Worm (Caenorhabditis elegans) whole organism, young adult: ENCODE results near the gene T28F3.8.

ENCODE experiments used
- B0035.1 ChIP-seq: sonication (generic microtip); optimal IDR thresholded peaks from 2 replicates; lab custom pipeline; 2016; ENCODE audit warnings: missing genetic modification characterization, mild to moderate bottlenecking, missing compliant biosample characterization, missing genotype, missing genetic modification reagents
- B0336.3 ChIP-seq: fragments of 200-800 bp; sonication (Bioruptor generic); IDR thresholded peaks from 2 replicates; pipeline ENCODE4 v1.3.6; 2022; ENCODE audit warnings: missing genetic modification characterization, missing compliant biosample characterization
- F39B2.1 ChIP-seq: fragments of 200-800 bp; sonication (Bioruptor generic); IDR thresholded peaks from 2 replicates; pipeline ENCODE4 v1.3.6; 2022; ENCODE audit warnings: missing genetic modification reagents, missing genetic modification characterization, missing compliant biosample characterization
- T07F8.4 ChIP-seq: sonication (generic microtip); optimal IDR thresholded peaks from 2 replicates; lab custom pipeline; 2016; ENCODE audit warnings: mild to moderate bottlenecking, missing genetic modification characterization, moderate library complexity, missing compliant biosample characterization
- ama-1 ChIP-seq, 3 experiments: fragments of 150-350 bp in 1 of 3; sonication (generic microtip) in 2 of 3; optimal IDR thresholded peaks; 2 replicates each; lab custom pipeline; 2014 to 2018; ENCODE audit warnings: missing biosample characterization in 2 of 3, missing genetic modification characterization in 2 of 3, missing genetic modification reagents in 2 of 3
- aptf-2 ChIP-seq: fragments of 200-800 bp; sonication (Bioruptor generic); conservative IDR thresholded peaks from 2 replicates; pipeline ENCODE4 v1.3.6; 2022; ENCODE audit warnings: missing genetic modification reagents, missing genetic modification characterization, missing compliant biosample characterization
- aptf-3 ChIP-seq: fragments of 200-800 bp; sonication (Bioruptor generic); IDR thresholded peaks from 2 replicates; pipeline ENCODE4 v1.3.6; 2022; ENCODE audit warnings: missing genetic modification characterization, missing compliant biosample characterization
- cebp-1 ChIP-seq, 2 experiments: fragments of 200-800 bp in 1 of 2; sonication (Bioruptor generic) in 1 of 2; sonication (generic microtip) in 1 of 2; IDR thresholded peaks in 1 of 2; optimal IDR thresholded peaks in 1 of 2; 2 replicates each; pipeline versions ENCODE4 v1.3.6 to Lab custom; 2017 to 2022; ENCODE audit warnings: missing compliant biosample characterization in 2 of 2, missing genetic modification characterization in 2 of 2, mild to moderate bottlenecking in 1 of 2, missing genetic modification reagents in 1 of 2, moderate library complexity in 1 of 2
- ceh-27 ChIP-seq: fragments of 200-800 bp; sonication (Bioruptor generic); optimal IDR thresholded peaks from 2 replicates; lab custom pipeline; 2018; ENCODE audit warnings: mild to moderate bottlenecking, missing genetic modification characterization, moderate library complexity, missing compliant biosample characterization
- chd-7 ChIP-seq: sonication (generic microtip); optimal IDR thresholded peaks from 2 replicates; lab custom pipeline; 2016; ENCODE audit warnings: mild to moderate bottlenecking, missing genetic modification characterization, moderate library complexity, missing compliant biosample characterization
- die-1 ChIP-seq: sonication (generic microtip); optimal IDR thresholded peaks from 2 replicates; lab custom pipeline; 2016; ENCODE audit warnings: missing genotype, mild to moderate bottlenecking, missing genetic modification characterization, missing compliant biosample characterization
- dox-1 ChIP-seq: fragments of 200-800 bp; sonication (Bioruptor generic); IDR thresholded peaks from 2 replicates; pipeline ENCODE4 v1.3.6; 2022; ENCODE audit warnings: missing genetic modification reagents, missing genetic modification characterization, missing compliant biosample characterization
- dpff-1 ChIP-seq: sonication (generic microtip); optimal IDR thresholded peaks from 2 replicates; lab custom pipeline; 2017; ENCODE audit warnings: mild to moderate bottlenecking, missing genetic modification characterization, missing compliant biosample characterization
- efl-1 ChIP-seq: fragments of 150-350 bp; optimal IDR thresholded peaks from 2 replicates; lab custom pipeline; 2014; ENCODE audit warnings: missing biosample characterization, missing genetic modification reagents, missing genetic modification characterization
- egl-18 ChIP-seq: fragments of 200-800 bp; sonication (Bioruptor generic); IDR thresholded peaks from 2 replicates; pipeline ENCODE4 v1.3.6; 2022; ENCODE audit warnings: missing genetic modification reagents, missing genetic modification characterization, missing compliant biosample characterization
- ekl-4 ChIP-seq: fragments of 200-800 bp; sonication (Bioruptor generic); IDR thresholded peaks from 2 replicates; pipeline ENCODE4 v1.3.6; 2022; ENCODE audit warnings: missing genetic modification reagents, missing genetic modification characterization, missing compliant biosample characterization
- hlh-26 ChIP-seq: fragments of 200-800 bp; sonication (Bioruptor generic); conservative IDR thresholded peaks from 2 replicates; pipeline ENCODE4 v1.3.6; 2022; ENCODE audit warnings: missing genetic modification reagents, missing genetic modification characterization, missing compliant biosample characterization
- hmg-1.2 ChIP-seq: fragments of 200-800 bp; sonication (Bioruptor generic); IDR thresholded peaks from 2 replicates; pipeline ENCODE4 v1.3.6; 2022; ENCODE audit warnings: missing genetic modification reagents, missing genetic modification characterization, missing compliant biosample characterization
- hmg-20 ChIP-seq: fragments of 200-800 bp; sonication (Bioruptor generic); IDR thresholded peaks from 2 replicates; pipeline ENCODE4 v1.3.6; 2022; ENCODE audit warnings: missing genetic modification reagents, missing genetic modification characterization, missing compliant biosample characterization
- lag-1 ChIP-seq: fragments of 200-800 bp; sonication (Bioruptor generic); IDR thresholded peaks from 2 replicates; pipeline ENCODE4 v1.3.6; 2022; ENCODE audit warnings: missing genetic modification reagents, missing genetic modification characterization, missing compliant biosample characterization
- let-607 ChIP-seq, 2 experiments: fragments of 200-800 bp in 1 of 2; sonication (Bioruptor generic) in 1 of 2; sonication (generic microtip) in 1 of 2; optimal IDR thresholded peaks; 2 replicates each; lab custom pipeline; 2016 to 2018; ENCODE audit warnings: mild to moderate bottlenecking in 2 of 2, missing compliant biosample characterization in 2 of 2, missing genetic modification characterization in 2 of 2, moderate library complexity in 2 of 2, missing genotype in 1 of 2
- lin-26 ChIP-seq: fragments of 200-800 bp; sonication (Bioruptor generic); IDR thresholded peaks from 2 replicates; pipeline ENCODE4 v1.3.6; 2022; ENCODE audit warnings: missing genetic modification reagents, missing genetic modification characterization, missing compliant biosample characterization
- mel-28 ChIP-seq: sonication (generic microtip); optimal IDR thresholded peaks from 2 replicates; lab custom pipeline; 2016; ENCODE audit warnings: borderline replicate concordance, mild to moderate bottlenecking, missing genetic modification characterization, missing compliant biosample characterization
- nfya-2 ChIP-seq: fragments of 200-800 bp; sonication (Bioruptor generic); IDR thresholded peaks from 2 replicates; pipeline ENCODE4 v1.3.6; 2022; ENCODE audit warnings: missing genetic modification reagents, missing genetic modification characterization, missing compliant biosample characterization
- nfyb-1 ChIP-seq: fragments of 200-800 bp; sonication (Bioruptor generic); IDR thresholded peaks from 2 replicates; pipeline ENCODE4 v1.3.6; 2022; ENCODE audit warnings: missing genetic modification reagents, missing genetic modification characterization, missing compliant biosample characterization
- nhr-179 ChIP-seq: sonication (generic microtip); optimal IDR thresholded peaks from 2 replicates; lab custom pipeline; 2016; ENCODE audit warnings: mild to moderate bottlenecking, missing genetic modification characterization, missing compliant biosample characterization
- pha-4 ChIP-seq: fragments of 150-350 bp; sonication (generic microtip); optimal IDR thresholded peaks from 2 replicates; lab custom pipeline; 2014; ENCODE audit warnings: missing biosample characterization, missing genetic modification reagents, missing genetic modification characterization
- sea-2 ChIP-seq: fragments of 200-800 bp; sonication (Bioruptor generic); IDR thresholded peaks from 2 replicates; pipeline ENCODE4 v1.3.6; 2022; ENCODE audit warnings: missing genetic modification characterization, missing compliant biosample characterization
- snpc-1.1 ChIP-seq: sonication (generic microtip); optimal IDR thresholded peaks from 2 replicates; lab custom pipeline; 2017; ENCODE audit warnings: missing genetic modification characterization, mild to moderate bottlenecking, missing compliant biosample characterization, antibody characterized with exemption, moderate library complexity, missing genotype, missing genetic modification reagents; ENCODE audit not compliant: insufficient read depth
- snpc-1.3 ChIP-seq: sonication (generic microtip); optimal IDR thresholded peaks from 2 replicates; lab custom pipeline; 2017; ENCODE audit warnings: missing genetic modification characterization, mild to moderate bottlenecking, missing compliant biosample characterization, antibody characterized with exemption, moderate library complexity, missing genotype, missing genetic modification reagents; ENCODE audit not compliant: insufficient read depth
- snpc-4 ChIP-seq, 5 experiments: fragments of 150-350 bp in 1 of 5; sonication (generic microtip) in 4 of 5; optimal IDR thresholded peaks; 2 replicates each; lab custom pipeline; 2014 to 2018; ENCODE audit warnings: missing genetic modification characterization in 5 of 5, missing biosample characterization in 3 of 5, antibody characterized with exemption in 2 of 5, mild to moderate bottlenecking in 2 of 5, missing compliant biosample characterization in 2 of 5, missing genotype in 2 of 5, moderate library complexity in 2 of 5, missing genetic modification reagents in 1 of 5
- somi-1 ChIP-seq: fragments of 200-800 bp; sonication (Bioruptor generic); optimal IDR thresholded peaks from 2 replicates; lab custom pipeline; 2018; ENCODE audit warnings: mild to moderate bottlenecking, missing genetic modification characterization, missing compliant biosample characterization
- tlf-1 ChIP-seq: fragments of 200-800 bp; sonication (Bioruptor generic); optimal IDR thresholded peaks from 2 replicates; lab custom pipeline; 2018; ENCODE audit warnings: mild to moderate bottlenecking, missing genetic modification characterization, missing compliant biosample characterization
- zfh-2 ChIP-seq: fragments of 200-800 bp; sonication (Bioruptor generic); conservative IDR thresholded peaks from 2 replicates; pipeline ENCODE4 v1.3.6; 2022; ENCODE audit warnings: missing genetic modification reagents, missing genetic modification characterization, missing compliant biosample characterization
- ztf-18 ChIP-seq: sonication (generic microtip); optimal IDR thresholded peaks from 2 replicates; lab custom pipeline; 2016; ENCODE audit warnings: missing genotype, mild to moderate bottlenecking, missing genetic modification characterization, missing compliant biosample characterization
- ztf-22 ChIP-seq: fragments of 200-800 bp; sonication (Bioruptor generic); optimal IDR thresholded peaks from 2 replicates; lab custom pipeline; 2018; ENCODE audit warnings: mild to moderate bottlenecking, missing genetic modification characterization, moderate library complexity, missing compliant biosample characterization
- ztf-28 ChIP-seq: fragments of 200-800 bp; sonication (Bioruptor generic); IDR thresholded peaks from 2 replicates; pipeline ENCODE4 v1.3.6; 2022; ENCODE audit warnings: missing genetic modification reagents, missing genetic modification characterization, missing compliant biosample characterization

Gene T28F3.8

DNA sequence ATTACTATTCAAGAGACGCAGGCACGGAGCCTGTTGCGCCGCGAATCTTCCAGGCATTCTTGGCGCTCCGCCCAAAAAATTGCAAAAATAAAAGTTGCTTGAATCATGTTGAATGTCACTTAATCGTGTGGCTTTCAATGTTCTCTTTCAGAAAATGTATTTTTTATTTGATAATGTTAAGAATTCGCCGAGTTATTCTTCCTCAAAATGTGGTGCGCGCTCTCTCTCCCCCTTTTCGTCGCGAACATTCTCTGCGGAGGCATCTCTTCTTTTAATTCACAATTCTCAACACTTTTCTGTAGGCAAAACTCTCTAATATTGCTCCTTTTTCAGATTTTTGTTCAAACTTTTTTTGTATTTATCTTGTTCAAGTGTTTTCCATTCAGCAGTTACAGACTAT, 28.8 kb downstream of the T28F3.8 start (continued):
- TF ChIP-seq ekl-4 (peak; percentile 97), B0336.3 (GFP tag; lab: Robert Waterston, UW) (peak; percentile 93), zfh-2 (GFP tag; lab: Robert Waterston, UW) (0 out of 2 replicates have a peak, but pooled peaks have one; percentile 31), sea-2 (peak; percentile 73; the same call in 1 of the 2 replicates), nfyb-1 (GFP tag; lab: Robert Waterston, UW) (peak; percentile 95), hmg-20 (GFP tag; lab: Robert Waterston, UW) (peak; percentile 23; the same call in 1 of the 2 replicates), ama-1 (optimal IDR thresholded peaks at IDR 0.05; lab: Kevin White, UChicago) (peak; percentile 44), ama-1 (GFP tag; optimal IDR thresholded peaks at IDR 0.05; lab: Kevin White, UChicago) (peak in 1 of 2 experiments; percentile 74), nfya-2 (GFP tag; lab: Robert Waterston, UW) (no peak), efl-1 (GFP tag; lab: Kevin White, UChicago) (peak; percentile 65), hlh-26 (GFP tag; lab: Robert Waterston, UW) (no peak), dox-1 (GFP tag; lab: Robert Waterston, UW) (peak; percentile 96), aptf-3 (GFP tag; lab: Robert Waterston, UW) (peak; percentile 24; the same call in 1 of the 2 replicates), T07F8.4 (tag; lab: Kevin White, UChicago) (no peak), snpc-1.1 (tag; lab: Kevin White, UChicago) (no peak), snpc-4 (GFP tag; optimal IDR thresholded peaks at IDR 0.05; lab: Kevin White, UChicago) (peak; percentile 79), snpc-4 (tag; optimal IDR thresholded peaks at IDR 0.05; lab: Kevin White, UChicago) (peak; percentile 82 to 94 (median 86)), F39B2.1 (GFP tag; lab: Robert Waterston, UW) (no peak), B0035.1 (tag; lab: Kevin White, UChicago) (peak; percentile 91), die-1 (tag; lab: Kevin White, UChicago) (peak; percentile 24), snpc-1.3 (tag; lab: Kevin White, UChicago) (peak; percentile 61), lin-26 (peak; percentile 68), ztf-18 (tag; lab: Kevin White, UChicago) (peak; percentile 78), tlf-1 (GFP tag; lab: Kevin White, UChicago) (peak; percentile 99), let-607 (tag; optimal IDR thresholded peaks at IDR 0.05; lab: Kevin White, UChicago) (peak; percentile 82 to 91), ztf-28 (peak; percentile 92), mel-28 (peak; percentile 82), cebp-1 (GFP tag; IDR thresholded peaks at IDR 0.05; lab: Robert Waterston, UW) (peak; percentile 94), cebp-1 (tag; optimal IDR thresholded peaks at IDR 0.05; lab: Kevin White, UChicago) (peak; percentile 97), lag-1 (GFP tag; lab: Robert Waterston, UW) (no peak), dpff-1 (tag; lab: Kevin White, UChicago) (peak; percentile 91), nhr-179 (no peak), egl-18 (peak; percentile 88), ceh-27 (GFP tag; lab: Kevin White, UChicago) (peak; percentile 96), somi-1 (GFP tag; lab: Kevin White, UChicago) (peak; percentile 98), ztf-22 (GFP tag; lab: Kevin White, UChicago) (no peak), chd-7 (tag; lab: Kevin White, UChicago) (peak; percentile 97), pha-4 (tag; lab: Kevin White, UChicago) (peak; percentile 97), aptf-2 (GFP tag; lab: Robert Waterston, UW) (peak; percentile 78), hmg-1.2 (GFP tag; lab: Robert Waterston, UW) (peak; percentile 91)
